Fruit fly (Drosophila melanogaster) whole organism, embryonic: ENCODE results near the gene GNBP3.
A peak's percentile ranks its signal among the peaks of the same experiment; 100 is the strongest.

Experiments
- Asciz ChIP-seq: fragments of 200-800 bp; sonication (Bioruptor generic); optimal IDR thresholded peaks from 2 replicates; lab custom pipeline; 2017; ENCODE audit warnings: missing biosample characterization, mild to moderate bottlenecking, missing genetic modification characterization, missing genetic modification reagents
- Bgb ChIP-seq: fragments of 200-800 bp; sonication (Bioruptor generic); IDR thresholded peaks from 2 replicates; pipeline ENCODE4 v1.3.6; 2022; ENCODE audit warnings: missing biosample characterization, missing genetic modification characterization; ENCODE audit not compliant: partially characterized antibody
- Blimp-1 ChIP-seq: fragments of 200-800 bp; sonication (Bioruptor generic); optimal IDR thresholded peaks from 3 replicates; lab custom pipeline; 2018; ENCODE audit warnings: missing biosample characterization, missing genetic modification characterization, mild to moderate bottlenecking, moderate library complexity, missing genetic modification reagents
- CG10147 ChIP-seq: fragments of 200-800 bp; sonication (Bioruptor generic); optimal IDR thresholded peaks from 2 replicates; lab custom pipeline; 2019; ENCODE audit warnings: missing biosample characterization, mild to moderate bottlenecking, missing genetic modification characterization, moderate library complexity
- CG10209 ChIP-seq: fragments of 200-800 bp; sonication (Bioruptor generic); optimal IDR thresholded peaks from 3 replicates; lab custom pipeline; 2017; ENCODE audit warnings: missing biosample characterization, mild to moderate bottlenecking, missing genetic modification characterization, missing genetic modification reagents
- CG10979 ChIP-seq: fragments of 200-800 bp; sonication (Bioruptor generic); optimal IDR thresholded peaks from 2 replicates; lab custom pipeline; 2018; ENCODE audit warnings: missing biosample characterization, mild to moderate bottlenecking, missing genetic modification characterization, moderate library complexity
- CG12659 ChIP-seq: fragments of 200-800 bp; sonication (Bioruptor generic); optimal IDR thresholded peaks from 3 replicates; lab custom pipeline; 2017; ENCODE audit warnings: mild to moderate bottlenecking, missing biosample characterization, missing genetic modification reagents, missing genetic modification characterization
- CG14710 ChIP-seq: fragments of 200-800 bp; sonication (Bioruptor generic); optimal IDR thresholded peaks from 3 replicates; lab custom pipeline; 2019; ENCODE audit warnings: missing biosample characterization, mild to moderate bottlenecking, missing genetic modification characterization, moderate library complexity
- CG2116 ChIP-seq: fragments of 200-800 bp; sonication (Bioruptor generic); optimal IDR thresholded peaks from 3 replicates; lab custom pipeline; 2018; ENCODE audit warnings: missing biosample characterization, mild to moderate bottlenecking, missing genetic modification characterization
- CG2120 ChIP-seq: fragments of 200-800 bp; sonication (Bioruptor generic); optimal IDR thresholded peaks from 3 replicates; lab custom pipeline; 2016; ENCODE audit warnings: missing biosample characterization, missing genetic modification characterization
- CG2712 ChIP-seq: fragments of 200-800 bp; optimal IDR thresholded peaks from 3 replicates; lab custom pipeline; 2019; ENCODE audit warnings: missing biosample characterization, mild to moderate bottlenecking, missing genetic modification characterization, moderate library complexity
- CG31224 ChIP-seq: fragments of 200-800 bp; sonication (Bioruptor generic); IDR thresholded peaks from 2 replicates; pipeline ENCODE4 v1.3.6; 2022; ENCODE audit warnings: missing biosample characterization, missing genetic modification characterization
- CG4360 ChIP-seq: fragments of 200-800 bp; sonication (Bioruptor generic); IDR thresholded peaks from 2 replicates; pipeline ENCODE4 v1.3.6; 2022; ENCODE audit warnings: missing biosample characterization, missing genetic modification characterization
- CG4617 ChIP-seq: fragments of 200-800 bp; sonication (Bioruptor generic); optimal IDR thresholded peaks from 3 replicates; lab custom pipeline; 2016; ENCODE audit warnings: missing biosample characterization, missing genetic modification characterization, borderline replicate concordance
- CG5245 ChIP-seq: fragments of 200-800 bp; sonication (Bioruptor generic); optimal IDR thresholded peaks from 3 replicates; lab custom pipeline; 2016; ENCODE audit warnings: missing biosample characterization, missing genetic modification characterization
- CG6791 ChIP-seq: fragments of 200-800 bp; sonication (Bioruptor generic); IDR thresholded peaks from 3 replicates; pipeline ENCODE4 v1.3.6; 2022; ENCODE audit warnings: missing biosample characterization, missing genetic modification characterization; ENCODE audit not compliant: partially characterized antibody
- CG8281 ChIP-seq: fragments of 200-800 bp; sonication (Bioruptor generic); optimal IDR thresholded peaks from 2 replicates; lab custom pipeline; 2018; ENCODE audit warnings: missing biosample characterization, mild to moderate bottlenecking, missing genetic modification characterization, moderate library complexity
- CG8359 ChIP-seq: fragments of 200-800 bp; sonication (Bioruptor generic); optimal IDR thresholded peaks from 2 replicates; lab custom pipeline; 2017; ENCODE audit warnings: missing biosample characterization, mild to moderate bottlenecking, missing genetic modification characterization, borderline replicate concordance
- CG9437 ChIP-seq: fragments of 200-800 bp; sonication (Bioruptor generic); optimal IDR thresholded peaks from 2 replicates; lab custom pipeline; 2018; ENCODE audit warnings: missing biosample characterization, mild to moderate bottlenecking, missing genetic modification characterization
- CoRest ChIP-seq: fragments of 200-800 bp; sonication (Bioruptor generic); optimal IDR thresholded peaks from 3 replicates; lab custom pipeline; 2018; ENCODE audit warnings: missing biosample characterization, mild to moderate bottlenecking, missing genetic modification characterization, moderate library complexity
- CrebB ChIP-seq: fragments of 200-800 bp; sonication (Bioruptor generic); optimal IDR thresholded peaks from 3 replicates; lab custom pipeline; 2018; ENCODE audit warnings: missing biosample characterization, mild to moderate bottlenecking, missing genetic modification characterization
- Dbx ChIP-seq: fragments of 200-800 bp; sonication (Bioruptor generic); IDR thresholded peaks from 3 replicates; pipeline ENCODE4 v1.3.6; 2022; ENCODE audit warnings: missing biosample characterization, missing genetic modification characterization
- Fer1 ChIP-seq: fragments of 200-800 bp; sonication (Bioruptor generic); optimal IDR thresholded peaks from 2 replicates; lab custom pipeline; 2017; ENCODE audit warnings: missing biosample characterization, mild to moderate bottlenecking, missing genetic modification characterization
- HmgZ ChIP-seq: fragments of 200-800 bp; sonication (Bioruptor generic); optimal IDR thresholded peaks from 2 replicates; lab custom pipeline; 2018; ENCODE audit warnings: missing biosample characterization, mild to moderate bottlenecking, missing genetic modification characterization
- Hr3 ChIP-seq: fragments of 200-800 bp; sonication (Bioruptor generic); optimal IDR thresholded peaks from 3 replicates; lab custom pipeline; 2016; ENCODE audit warnings: missing biosample characterization, missing genetic modification characterization
- Pdp1 ChIP-seq, 2 experiments: fragments of 200-800 bp; sonication (Bioruptor generic); optimal IDR thresholded peaks; 3 replicates each; lab custom pipeline; 2016; ENCODE audit warnings: missing biosample characterization in 2 of 2, missing genetic modification characterization in 2 of 2, mild to moderate bottlenecking in 1 of 2, moderate library complexity in 1 of 2
- Sox100B ChIP-seq: fragments of 200-800 bp; sonication (Bioruptor generic); optimal IDR thresholded peaks from 3 replicates; lab custom pipeline; 2018; ENCODE audit warnings: missing biosample characterization, mild to moderate bottlenecking, missing genetic modification characterization
- cg ChIP-seq: fragments of 200-800 bp; sonication (Bioruptor generic); optimal IDR thresholded peaks from 3 replicates; lab custom pipeline; 2019; ENCODE audit warnings: missing biosample characterization, mild to moderate bottlenecking, missing genetic modification characterization, moderate library complexity
- chif ChIP-seq, 2 experiments: fragments of 200-800 bp; sonication (Bioruptor generic); optimal IDR thresholded peaks; 3 replicates each; lab custom pipeline; 2016; ENCODE audit warnings: missing biosample characterization in 2 of 2, missing genetic modification characterization in 2 of 2
- crc ChIP-seq: fragments of 200-800 bp; sonication (Bioruptor generic); optimal IDR thresholded peaks from 2 replicates; lab custom pipeline; 2016; ENCODE audit warnings: missing biosample characterization, missing genetic modification characterization
- dpn ChIP-seq, 2 experiments: fragments of 200-800 bp; sonication (Bioruptor generic); optimal IDR thresholded peaks; 3 replicates each; lab custom pipeline; 2016; ENCODE audit warnings: missing biosample characterization in 2 of 2, missing genetic modification characterization in 2 of 2
- dysf ChIP-seq: fragments of 200-800 bp; sonication (Bioruptor generic); IDR thresholded peaks from 3 replicates; pipeline ENCODE4 v1.3.6; 2022; ENCODE audit warnings: missing biosample characterization, missing genetic modification characterization
- ems ChIP-seq: fragments of 200-800 bp; sonication (Bioruptor generic); optimal IDR thresholded peaks from 3 replicates; lab custom pipeline; 2016; ENCODE audit warnings: missing biosample characterization, missing genetic modification characterization
- fd96Cb ChIP-seq: fragments of 200-800 bp; sonication (Bioruptor generic); optimal IDR thresholded peaks from 2 replicates; lab custom pipeline; 2018; ENCODE audit warnings: missing biosample characterization, mild to moderate bottlenecking, missing genetic modification characterization, moderate library complexity
- gcm2 ChIP-seq: fragments of 200-800 bp; sonication (Bioruptor generic); optimal IDR thresholded peaks from 2 replicates; lab custom pipeline; 2016; ENCODE audit warnings: missing biosample characterization, missing genetic modification characterization
- gfzf ChIP-seq: fragments of 200-800 bp; sonication (Bioruptor generic); optimal IDR thresholded peaks from 2 replicates; lab custom pipeline; 2016; ENCODE audit warnings: missing biosample characterization, mild to moderate bottlenecking, missing genetic modification characterization, moderate library complexity
- grn ChIP-seq: fragments of 200-800 bp; sonication (Bioruptor generic); optimal IDR thresholded peaks from 3 replicates; lab custom pipeline; 2017; ENCODE audit warnings: missing biosample characterization, missing genetic modification characterization
- ham ChIP-seq: fragments of 200-800 bp; sonication (Bioruptor generic); IDR thresholded peaks from 2 replicates; pipeline ENCODE4 v1.3.6; 2022; ENCODE audit warnings: missing biosample characterization, missing genetic modification characterization
- hb ChIP-seq: fragments of 200-800 bp; sonication (Bioruptor generic); IDR thresholded peaks from 3 replicates; pipeline ENCODE4 v1.3.6; 2022; ENCODE audit warnings: missing biosample characterization, missing genetic modification characterization; ENCODE audit not compliant: partially characterized antibody
- kni ChIP-seq: fragments of 200-800 bp; sonication (Bioruptor generic); optimal IDR thresholded peaks from 3 replicates; lab custom pipeline; 2017; ENCODE audit warnings: mild to moderate bottlenecking, missing biosample characterization, missing genetic modification reagents, missing genetic modification characterization
- lab ChIP-seq: fragments of 200-800 bp; sonication (Bioruptor generic); optimal IDR thresholded peaks from 3 replicates; lab custom pipeline; 2017; ENCODE audit warnings: missing biosample characterization, missing genetic modification characterization, mild to moderate bottlenecking, moderate library complexity, missing genetic modification reagents
- nmo ChIP-seq: fragments of 200-800 bp; sonication (Bioruptor generic); optimal IDR thresholded peaks from 2 replicates; lab custom pipeline; 2018; ENCODE audit warnings: missing biosample characterization, mild to moderate bottlenecking, missing genetic modification characterization, moderate library complexity
- odd ChIP-seq: fragments of 200-800 bp; sonication (Bioruptor generic); optimal IDR thresholded peaks from 2 replicates; lab custom pipeline; 2017; ENCODE audit warnings: missing biosample characterization, mild to moderate bottlenecking, missing genetic modification characterization
- pfk ChIP-seq: fragments of 200-800 bp; sonication (Bioruptor generic); optimal IDR thresholded peaks from 2 replicates; lab custom pipeline; 2018; ENCODE audit warnings: missing biosample characterization, mild to moderate bottlenecking, missing genetic modification characterization, moderate library complexity
- ranshi ChIP-seq: fragments of 200-800 bp; sonication (Bioruptor generic); IDR thresholded peaks from 2 replicates; pipeline ENCODE4 v1.3.6; 2022; ENCODE audit warnings: missing biosample characterization, missing genetic modification characterization
- row ChIP-seq: fragments of 200-800 bp; sonication (Bioruptor generic); IDR thresholded peaks from 3 replicates; pipeline ENCODE4 v1.3.6; 2022; ENCODE audit warnings: missing biosample characterization, missing genetic modification characterization
- sens ChIP-seq: fragments of 200-800 bp; sonication (Bioruptor generic); peaks from one replicate; lab custom pipeline; 2016; ENCODE audit warnings: missing biosample characterization, missing genetic modification characterization
- stc ChIP-seq: fragments of 200-800 bp; sonication (Bioruptor generic); IDR thresholded peaks from 2 replicates; pipeline ENCODE4 v1.3.6; 2022; ENCODE audit warnings: missing biosample characterization, missing genetic modification characterization
- tin ChIP-seq: fragments of 200-800 bp; sonication (Bioruptor generic); optimal IDR thresholded peaks from 3 replicates; lab custom pipeline; 2016; ENCODE audit warnings: missing biosample characterization, missing genetic modification characterization
- vnd ChIP-seq: fragments of 200-800 bp; sonication (Bioruptor generic); IDR thresholded peaks from 3 replicates; pipeline ENCODE4 v1.3.6; 2022; ENCODE audit warnings: missing biosample characterization, missing genetic modification characterization; ENCODE audit not compliant: partially characterized antibody

Gene GNBP3

DNA sequence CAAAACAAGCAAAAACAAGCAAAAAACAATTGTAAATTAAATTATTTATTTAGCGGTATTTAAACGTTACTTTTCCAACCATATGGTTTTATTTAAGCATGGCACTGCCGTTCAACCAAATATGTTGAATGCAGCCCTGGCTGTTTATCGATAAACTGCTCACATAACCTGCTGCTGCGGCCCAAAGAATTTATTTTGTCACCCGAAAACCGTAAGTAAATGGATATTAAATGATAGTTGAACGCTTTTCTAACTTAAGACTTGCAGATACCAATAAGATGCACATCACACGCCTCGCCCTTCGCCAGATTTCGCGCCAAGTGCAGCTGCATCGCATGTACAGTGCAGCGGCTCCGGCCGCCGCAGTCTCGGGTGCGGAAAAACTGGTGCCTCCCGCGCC is 1.8 kb downstream of the GNBP3 start, which contains the start of gene mRpL12 (continued):
- TF ChIP-seq odd (GFP tag; lab: Kevin White, UChicago), result no peak
- TF ChIP-seq CG9437 (GFP tag; lab: Kevin White, UChicago), result no peak
- TF ChIP-seq row, result peak; percentile 38; the same call in 1 of the 3 replicates
- TF ChIP-seq vnd (GFP tag; lab: Robert Waterston, UW), result no peak
- TF ChIP-seq CG14710 (tag; lab: Kevin White, UChicago), result peak; percentile 15
- peak; percentile 34 for TF ChIP-seq HmgZ
- TF ChIP-seq CG10147 (GFP tag; lab: Kevin White, UChicago), result no peak
- peak; percentile 23; the same call in 1 of the 2 replicates for TF ChIP-seq Bgb (GFP tag; lab: Robert Waterston, UW)
- no peak for TF ChIP-seq tin (GFP tag; lab: Kevin White, UChicago)
- no peak for TF ChIP-seq grn (GFP tag; lab: Kevin White, UChicago)
- no peak for TF ChIP-seq crc (GFP tag; lab: Kevin White, UChicago)
- TF ChIP-seq CG2120 (GFP tag; lab: Kevin White, UChicago), result peak; percentile 23
- TF ChIP-seq kni (GFP tag; lab: Kevin White, UChicago), result no peak
- no peak for TF ChIP-seq pfk (GFP tag; lab: Kevin White, UChicago)
- no peak for TF ChIP-seq ham (GFP tag; lab: Robert Waterston, UW)
- no peak for TF ChIP-seq gcm2 (GFP tag; lab: Kevin White, UChicago)
- TF ChIP-seq Dbx (GFP tag; lab: Robert Waterston, UW), result no peak
- no peak for TF ChIP-seq CG31224 (GFP tag; lab: Robert Waterston, UW)
- no peak for TF ChIP-seq CG10209 (GFP tag; lab: Kevin White, UChicago)
- TF ChIP-seq stc (GFP tag; lab: Robert Waterston, UW), result no peak
- TF ChIP-seq CG4360, result no peak
- TF ChIP-seq Hr3 (GFP tag; lab: Kevin White, UChicago), result no peak
- TF ChIP-seq gfzf, result peak; percentile 26
- no peak for TF ChIP-seq CG5245 (GFP tag; lab: Kevin White, UChicago)
- no peak for TF ChIP-seq CG8359 (GFP tag; lab: Kevin White, UChicago)
- peak; percentile 42 for TF ChIP-seq CG4617 (GFP tag; lab: Kevin White, UChicago)
- TF ChIP-seq sens (GFP tag; lab: Kevin White, UChicago), result peak; percentile 40
- TF ChIP-seq dysf (GFP tag; lab: Robert Waterston, UW), result no peak
- no peak for TF ChIP-seq dpn (GFP tag; optimal IDR thresholded peaks at IDR 0.05; lab: Kevin White, UChicago)
- TF ChIP-seq Sox100B (GFP tag; lab: Kevin White, UChicago), result no peak
- TF ChIP-seq hb (GFP tag; lab: Robert Waterston, UW), result no peak
- TF ChIP-seq Pdp1 (GFP tag; optimal IDR thresholded peaks at IDR 0.05; lab: Kevin White, UChicago), result peak in 1 of 2 experiments; percentile 98

DNA sequence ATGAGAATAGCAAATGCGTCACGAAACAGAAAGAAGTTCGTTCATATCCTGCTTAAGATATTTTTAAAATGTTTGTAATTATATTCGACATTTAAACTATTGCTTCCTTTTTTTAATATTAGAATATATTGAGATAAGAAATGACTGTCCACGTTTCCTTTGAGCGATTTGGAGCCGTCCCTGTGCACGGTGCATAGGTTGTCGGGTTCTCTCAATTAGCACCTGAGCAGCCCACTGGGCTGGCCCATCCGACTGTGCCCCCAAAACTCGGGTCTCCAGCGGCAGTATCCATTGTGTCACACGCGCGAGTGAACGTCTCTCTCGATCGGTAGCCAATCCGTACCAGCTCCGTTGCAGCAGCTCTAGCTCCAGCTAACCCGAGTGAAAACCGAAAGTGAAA is 3.7 kb downstream of the GNBP3 start, which contains the start of gene CG13313:
Gene CG13313 (plus strand): TSS at position 301 of the 400 bp plus-strand sequence.
- TF ChIP-seq CG6791 (GFP tag; lab: Robert Waterston, UW) (peak; percentile 26; the same call in 1 of the 3 replicates), Fer1 (GFP tag; lab: Kevin White, UChicago) (no peak), cg (no peak), CG2116 (GFP tag; lab: Kevin White, UChicago) (no peak), CG8281 (tag; lab: Kevin White, UChicago) (no peak), ranshi (GFP tag; lab: Robert Waterston, UW) (no peak), sens (GFP tag; lab: Kevin White, UChicago) (peak; percentile 69), CoRest (tag; lab: Kevin White, UChicago) (peak; percentile 18), CG12659 (peak; percentile 24), chif (GFP tag; optimal IDR thresholded peaks at IDR 0.05; lab: Kevin White, UChicago) (no peak), nmo (GFP tag; lab: Kevin White, UChicago) (peak; percentile 13), ems (no peak), Blimp-1 (GFP tag; lab: Kevin White, UChicago) (peak; percentile 51), Asciz (GFP tag; lab: Kevin White, UChicago) (no peak), CG2712 (tag; lab: Kevin White, UChicago) (peak; percentile 27), CrebB (no peak), lab (GFP tag; lab: Kevin White, UChicago) (no peak), fd96Cb (no peak), CG10979 (peak; percentile 20)
